Fruit fly (Drosophila melanogaster) whole organism, adult: ENCODE data around the gene CG42390.

Experiments
- CG12768 ChIP-seq: fragments of 200-800 bp; sonication (Bioruptor generic); optimal IDR thresholded peaks from 2 replicates; lab custom pipeline; 2017; ENCODE audit warnings: missing biosample characterization, missing genetic modification characterization, mild to moderate bottlenecking, moderate library complexity, missing genetic modification reagents
- CG14711 ChIP-seq: fragments of 200-800 bp; sonication (Bioruptor generic); optimal IDR thresholded peaks from 2 replicates; lab custom pipeline; 2018; ENCODE audit warnings: missing biosample characterization, mild to moderate bottlenecking, missing genetic modification characterization, moderate library complexity
- CG1620 ChIP-seq: fragments of 200-800 bp; sonication (Bioruptor generic); optimal IDR thresholded peaks from 2 replicates; lab custom pipeline; 2016; ENCODE audit warnings: missing biosample characterization, missing genetic modification characterization
- CG33017 ChIP-seq: fragments of 200-800 bp; sonication (Bioruptor generic); optimal IDR thresholded peaks from 2 replicates; lab custom pipeline; 2018; ENCODE audit warnings: missing biosample characterization, mild to moderate bottlenecking, missing genetic modification characterization, moderate library complexity
- CG5204 ChIP-seq: fragments of 200-800 bp; sonication (Bioruptor generic); optimal IDR thresholded peaks from 2 replicates; lab custom pipeline; 2016; ENCODE audit warnings: missing biosample characterization, missing genetic modification characterization
- CG7101 ChIP-seq: fragments of 200-800 bp; sonication (Bioruptor generic); optimal IDR thresholded peaks from 2 replicates; lab custom pipeline; 2018; ENCODE audit warnings: missing biosample characterization, mild to moderate bottlenecking, missing genetic modification characterization, moderate library complexity
- Clk ChIP-seq: fragments of 200-800 bp; sonication (Bioruptor generic); optimal IDR thresholded peaks from 2 replicates; lab custom pipeline; 2017; ENCODE audit warnings: missing biosample characterization, missing genetic modification characterization
- Crg-1 ChIP-seq: fragments of 200-800 bp; sonication (Bioruptor generic); optimal IDR thresholded peaks from 2 replicates; lab custom pipeline; 2016; ENCODE audit warnings: missing biosample characterization, missing genetic modification characterization
- Hr96 ChIP-seq: fragments of 200-800 bp; sonication (Bioruptor generic); optimal IDR thresholded peaks from 2 replicates; lab custom pipeline; 2016; ENCODE audit warnings: missing biosample characterization, missing genetic modification characterization
- Mnt ChIP-seq: fragments of 200-800 bp; sonication (Bioruptor generic); optimal IDR thresholded peaks from 2 replicates; lab custom pipeline; 2016; ENCODE audit warnings: missing biosample characterization, mild to moderate bottlenecking, missing genetic modification characterization
- cnc ChIP-seq, 2 experiments: fragments of >200 bp; optimal IDR thresholded peaks; 2 replicates each; lab custom pipeline; 2017
- kay ChIP-seq: fragments of 200-800 bp; sonication (Bioruptor generic); peaks from one replicate; lab custom pipeline; 2016; ENCODE audit warnings: missing biosample characterization, missing genetic modification characterization, borderline replicate concordance
- pad ChIP-seq: fragments of 200-800 bp; sonication (Bioruptor generic); optimal IDR thresholded peaks from 3 replicates; lab custom pipeline; 2017; ENCODE audit warnings: missing biosample characterization, missing genetic modification characterization, mild to moderate bottlenecking, moderate library complexity, missing genetic modification reagents
- toe ChIP-seq: fragments of 200-800 bp; sonication (Bioruptor generic); optimal IDR thresholded peaks from 2 replicates; lab custom pipeline; 2016; ENCODE audit warnings: missing biosample characterization, missing genetic modification characterization

DNA sequence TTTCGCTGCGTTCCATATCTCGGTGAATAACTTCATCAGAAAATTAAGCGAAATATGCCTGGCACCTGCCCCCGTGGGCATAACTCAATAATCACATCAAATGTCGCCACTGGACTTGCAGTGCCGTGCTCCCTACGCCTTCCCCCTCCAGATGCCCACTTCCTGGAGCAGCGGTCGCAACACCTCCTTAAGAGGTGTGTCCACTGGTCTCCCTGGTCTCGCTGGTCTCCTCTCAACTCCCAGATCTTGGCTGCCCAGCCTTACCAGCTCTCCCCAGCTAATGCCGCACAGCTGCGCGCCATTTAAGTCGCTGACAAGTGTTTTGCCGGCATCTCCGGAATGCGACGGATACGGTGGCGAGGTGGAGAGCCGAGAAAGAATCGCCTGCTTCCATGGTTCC is 15.6 kb downstream of the CG42390 start:
- TF ChIP-seq Mnt (GFP tag; lab: Kevin White, UChicago), result no peak
- TF ChIP-seq CG33017, result no peak
- no peak for TF ChIP-seq CG7101 (tag; lab: Kevin White, UChicago)
- TF ChIP-seq Hr96 (GFP tag; lab: Kevin White, UChicago), result no peak
- TF ChIP-seq Crg-1, result no peak
- no peak for TF ChIP-seq cnc (optimal IDR thresholded peaks at IDR 0.05; lab: Kevin White, UChicago)
- no peak for TF ChIP-seq CG12768 (GFP tag; lab: Kevin White, UChicago)
- no peak for TF ChIP-seq toe (GFP tag; lab: Kevin White, UChicago)
- TF ChIP-seq kay (GFP tag; lab: Kevin White, UChicago), result no peak
- no peak for TF ChIP-seq CG14711 (tag; lab: Kevin White, UChicago)
- no peak for TF ChIP-seq pad (GFP tag; lab: Kevin White, UChicago)
- TF ChIP-seq CG1620 (GFP tag; lab: Kevin White, UChicago), result no peak
- no peak for TF ChIP-seq Clk (GFP tag; lab: Kevin White, UChicago)
- no peak for TF ChIP-seq CG5204
